Fruit fly (Drosophila melanogaster) whole organism, embryonic: Measurements from ENCODE around the gene shf.
A peak's percentile ranks its signal among the peaks of the same experiment; 100 is the strongest.

Source experiments
- BEAF-32 ChIP-seq: fragments of 200-800 bp; sonication (Bioruptor generic); optimal IDR thresholded peaks from 3 replicates; lab custom pipeline; 2017; ENCODE audit warnings: missing biosample characterization, missing genetic modification characterization, mild to moderate bottlenecking, moderate library complexity, missing genetic modification reagents
- CG10959 ChIP-seq: fragments of 200-800 bp; sonication (Bioruptor generic); IDR thresholded peaks from 2 replicates; pipeline ENCODE4 v1.3.6; 2022; ENCODE audit warnings: missing biosample characterization, missing genetic modification characterization
- CG11695 ChIP-seq: fragments of 200-800 bp; sonication (Bioruptor generic); IDR thresholded peaks from 3 replicates; pipeline ENCODE4 v1.3.6; 2022; ENCODE audit warnings: missing biosample characterization, missing genetic modification characterization
- CG12104 ChIP-seq: fragments of 200-800 bp; sonication (Bioruptor generic); optimal IDR thresholded peaks from 3 replicates; lab custom pipeline; 2016; ENCODE audit warnings: missing biosample characterization, missing genetic modification characterization
- CG12236 ChIP-seq: fragments of 200-800 bp; sonication (Bioruptor generic); optimal IDR thresholded peaks from 2 replicates; lab custom pipeline; 2016; ENCODE audit warnings: missing biosample characterization, missing genetic modification characterization
- CG12659 ChIP-seq: fragments of 200-800 bp; sonication (Bioruptor generic); optimal IDR thresholded peaks from 3 replicates; lab custom pipeline; 2017; ENCODE audit warnings: mild to moderate bottlenecking, missing biosample characterization, missing genetic modification reagents, missing genetic modification characterization
- CG15269 ChIP-seq: fragments of 200-800 bp; sonication (Bioruptor generic); optimal IDR thresholded peaks from 2 replicates; lab custom pipeline; 2018; ENCODE audit warnings: missing biosample characterization, mild to moderate bottlenecking, missing genetic modification characterization, moderate library complexity
- CG1792 ChIP-seq: fragments of 200-800 bp; sonication (Bioruptor generic); optimal IDR thresholded peaks from 2 replicates; lab custom pipeline; 2016; ENCODE audit warnings: missing biosample characterization, missing genetic modification characterization
- CG18476 ChIP-seq: fragments of 200-800 bp; sonication (Bioruptor generic); optimal IDR thresholded peaks from 2 replicates; lab custom pipeline; 2016; ENCODE audit warnings: missing biosample characterization, mild to moderate bottlenecking, missing genetic modification characterization
- CG2202 ChIP-seq: fragments of 200-800 bp; sonication (Bioruptor generic); optimal IDR thresholded peaks from 2 replicates; lab custom pipeline; 2018; ENCODE audit warnings: missing biosample characterization, mild to moderate bottlenecking, missing genetic modification characterization
- CG2889 ChIP-seq: fragments of 200-800 bp; sonication (Bioruptor generic); IDR thresholded peaks from 3 replicates; pipeline ENCODE4 v1.3.6; 2022; ENCODE audit warnings: missing biosample characterization, missing genetic modification characterization
- CG31365 ChIP-seq: fragments of 200-800 bp; sonication (Bioruptor generic); optimal IDR thresholded peaks from 2 replicates; lab custom pipeline; 2018; ENCODE audit warnings: missing biosample characterization, mild to moderate bottlenecking, missing genetic modification characterization
- CG3163 ChIP-seq: fragments of 200-800 bp; sonication (Bioruptor generic); optimal IDR thresholded peaks from 3 replicates; lab custom pipeline; 2016; ENCODE audit warnings: missing biosample characterization, missing genetic modification characterization
- CG33213 ChIP-seq: fragments of 200-800 bp; sonication (Bioruptor generic); optimal IDR thresholded peaks from 3 replicates; lab custom pipeline; 2016; ENCODE audit warnings: missing biosample characterization, missing genetic modification characterization
- CG33557 ChIP-seq: fragments of 200-800 bp; sonication (Bioruptor generic); optimal IDR thresholded peaks from 2 replicates; lab custom pipeline; 2019; ENCODE audit warnings: missing biosample characterization, mild to moderate bottlenecking, missing genetic modification characterization, moderate library complexity
- CG4617 ChIP-seq: fragments of 200-800 bp; sonication (Bioruptor generic); optimal IDR thresholded peaks from 3 replicates; lab custom pipeline; 2016; ENCODE audit warnings: missing biosample characterization, missing genetic modification characterization, borderline replicate concordance
- CG6654 ChIP-seq: fragments of 200-800 bp; sonication (Bioruptor generic); optimal IDR thresholded peaks from 2 replicates; lab custom pipeline; 2017; ENCODE audit warnings: missing biosample characterization, mild to moderate bottlenecking, missing genetic modification characterization
- CG7963 ChIP-seq: fragments of 200-800 bp; sonication (Bioruptor generic); IDR thresholded peaks from 3 replicates; pipeline ENCODE4 v1.3.6; 2022; ENCODE audit warnings: missing biosample characterization, missing genetic modification characterization; ENCODE audit not compliant: partially characterized antibody
- CG8290 ChIP-seq, 3 experiments: fragments of 200-800 bp; sonication (Bioruptor generic); optimal IDR thresholded peaks; 2 replicates each; lab custom pipeline; 2016 to 2019; ENCODE audit warnings: missing biosample characterization in 3 of 3, missing genetic modification characterization in 3 of 3, mild to moderate bottlenecking in 2 of 3, moderate library complexity in 1 of 3
- CG8478 ChIP-seq: fragments of >200 bp; optimal IDR thresholded peaks from 2 replicates; lab custom pipeline; 2018
- CG9215 ChIP-seq: fragments of 200-800 bp; sonication (Bioruptor generic); IDR thresholded peaks from 2 replicates; pipeline ENCODE4 v1.3.6; 2022; ENCODE audit warnings: missing biosample characterization, missing genetic modification characterization
- CG9727 ChIP-seq: fragments of 200-800 bp; sonication (Bioruptor generic); optimal IDR thresholded peaks from 3 replicates; lab custom pipeline; 2017; ENCODE audit warnings: missing biosample characterization, mild to moderate bottlenecking, missing genetic modification characterization
- CG9797 ChIP-seq: fragments of 200-800 bp; sonication (Bioruptor generic); optimal IDR thresholded peaks from 3 replicates; lab custom pipeline; 2018; ENCODE audit warnings: missing biosample characterization, mild to moderate bottlenecking, missing genetic modification characterization
- CkIIα-i1 ChIP-seq: fragments of 200-800 bp; sonication (Bioruptor generic); IDR thresholded peaks from 2 replicates; pipeline ENCODE4 v1.3.6; 2022; ENCODE audit warnings: missing biosample characterization, missing genetic modification characterization
- CoRest ChIP-seq: fragments of 200-800 bp; sonication (Bioruptor generic); optimal IDR thresholded peaks from 3 replicates; lab custom pipeline; 2018; ENCODE audit warnings: missing biosample characterization, mild to moderate bottlenecking, missing genetic modification characterization, moderate library complexity
- Deaf1 ChIP-seq: fragments of 200-800 bp; optimal IDR thresholded peaks from 3 replicates; lab custom pipeline; 2019; ENCODE audit warnings: missing biosample characterization, mild to moderate bottlenecking, missing genetic modification characterization, moderate library complexity
- Dll ChIP-seq: fragments of 200-800 bp; sonication (Bioruptor generic); IDR thresholded peaks from 4 replicates; pipeline ENCODE4 v1.3.6; 2022; ENCODE audit warnings: missing biosample characterization, missing genetic modification characterization; ENCODE audit not compliant: partially characterized antibody
- Dp ChIP-seq: fragments of 200-800 bp; sonication (Bioruptor generic); optimal IDR thresholded peaks from 2 replicates; lab custom pipeline; 2018; ENCODE audit warnings: missing biosample characterization, mild to moderate bottlenecking, missing genetic modification characterization, moderate library complexity
- Hand ChIP-seq: fragments of 200-800 bp; sonication (Bioruptor generic); optimal IDR thresholded peaks from 2 replicates; lab custom pipeline; 2017; ENCODE audit warnings: mild to moderate bottlenecking, missing biosample characterization, missing genetic modification reagents, missing genetic modification characterization
- Hr39 ChIP-seq: fragments of >200 bp; optimal IDR thresholded peaks from 2 replicates; lab custom pipeline; 2017
- MESR4 ChIP-seq: fragments of 200-800 bp; sonication (Bioruptor generic); optimal IDR thresholded peaks from 2 replicates; lab custom pipeline; 2018; ENCODE audit warnings: missing biosample characterization, mild to moderate bottlenecking, missing genetic modification characterization, moderate library complexity
- Med ChIP-seq: fragments of 200-800 bp; sonication (Bioruptor generic); peaks from one replicate; lab custom pipeline; 2016; ENCODE audit warnings: missing biosample characterization, missing genetic modification characterization, mild to moderate bottlenecking, inconsistent platforms, moderate library complexity
- NfI ChIP-seq: fragments of 200-800 bp; sonication (Bioruptor generic); optimal IDR thresholded peaks from 3 replicates; lab custom pipeline; 2018; ENCODE audit warnings: missing biosample characterization, mild to moderate bottlenecking, missing genetic modification characterization, moderate library complexity
- Spps ChIP-seq: fragments of 200-800 bp; sonication (Bioruptor generic); optimal IDR thresholded peaks from 2 replicates; lab custom pipeline; 2018; ENCODE audit warnings: missing biosample characterization, mild to moderate bottlenecking, missing genetic modification characterization
- aop ChIP-seq: fragments of 200-800 bp; sonication (Bioruptor generic); IDR thresholded peaks from 2 replicates; pipeline ENCODE4 v1.3.6; 2022; ENCODE audit warnings: missing biosample characterization, missing genetic modification characterization
- ash1 ChIP-seq: fragments of 200-800 bp; sonication (Bioruptor generic); optimal IDR thresholded peaks from 2 replicates; lab custom pipeline; 2018; ENCODE audit warnings: missing biosample characterization, mild to moderate bottlenecking, missing genetic modification characterization
- dan ChIP-seq: fragments of 200-800 bp; sonication (Bioruptor generic); IDR thresholded peaks from 2 replicates; pipeline ENCODE4 v1.3.6; 2022; ENCODE audit warnings: missing biosample characterization, missing genetic modification characterization
- dimm ChIP-seq: fragments of 200-800 bp; sonication (Bioruptor generic); IDR thresholded peaks from 2 replicates; pipeline ENCODE4 v1.3.6; 2022; ENCODE audit warnings: missing biosample characterization, missing genetic modification characterization
- fd102C ChIP-seq: fragments of 200-800 bp; sonication (Bioruptor generic); optimal IDR thresholded peaks from 2 replicates; lab custom pipeline; 2018; ENCODE audit warnings: missing biosample characterization, mild to moderate bottlenecking, missing genetic modification characterization, moderate library complexity
- ftz-f1 ChIP-seq: fragments of 200-800 bp; sonication (Bioruptor generic); optimal IDR thresholded peaks from 2 replicates; lab custom pipeline; 2016; ENCODE audit warnings: missing biosample characterization, missing genetic modification characterization
- gce ChIP-seq: fragments of 200-800 bp; sonication (Bioruptor generic); IDR thresholded peaks from 3 replicates; pipeline ENCODE4 v1.3.6; 2022; ENCODE audit warnings: missing biosample characterization, missing genetic modification characterization
- gem ChIP-seq: fragments of 200-800 bp; sonication (Bioruptor generic); optimal IDR thresholded peaks from 2 replicates; lab custom pipeline; 2019; ENCODE audit warnings: missing biosample characterization, mild to moderate bottlenecking, missing genetic modification characterization, moderate library complexity
- lilli ChIP-seq: fragments of 200-800 bp; sonication (Bioruptor generic); optimal IDR thresholded peaks from 3 replicates; lab custom pipeline; 2016; ENCODE audit warnings: missing biosample characterization, missing genetic modification characterization
- lmd ChIP-seq: fragments of 200-800 bp; sonication (Bioruptor generic); IDR thresholded peaks from 2 replicates; pipeline ENCODE4 v1.3.6; 2022; ENCODE audit warnings: missing biosample characterization, missing genetic modification characterization
- sd ChIP-seq: fragments of 200-800 bp; sonication (Bioruptor generic); optimal IDR thresholded peaks from 3 replicates; lab custom pipeline; 2018; ENCODE audit warnings: missing biosample characterization, mild to moderate bottlenecking, missing genetic modification characterization, moderate library complexity
- seq ChIP-seq: fragments of 200-800 bp; sonication (Bioruptor generic); IDR thresholded peaks from 2 replicates; pipeline ENCODE4 v1.3.6; 2022; ENCODE audit warnings: missing biosample characterization, missing genetic modification characterization
- shn ChIP-seq: fragments of 200-800 bp; sonication (Bioruptor generic); optimal IDR thresholded peaks from 3 replicates; lab custom pipeline; 2016; ENCODE audit warnings: missing biosample characterization, missing genetic modification characterization
- slp2 ChIP-seq: fragments of 200-800 bp; sonication (Bioruptor generic); optimal IDR thresholded peaks from 2 replicates; lab custom pipeline; 2016; ENCODE audit warnings: missing biosample characterization, missing genetic modification characterization

Gene shf

dm6 chrX:6759184-6759965, 20.1 kb downstream of the shf start (continued):
- no peak for TF ChIP-seq Hand
- peak; percentile 88 for TF ChIP-seq Dll (GFP tag; lab: Robert Waterston, UW)

dm6 chrX:6756175-6756718, 23.2 kb downstream of the shf start, which contains the start of gene sov:
Gene sov, plus strand, starts transcription at chrX:6756322.
- TF ChIP-seq CG2889 (GFP tag; lab: Robert Waterston, UW) (no peak), CoRest (tag; lab: Kevin White, UChicago) (no peak), CG12236 (GFP tag; lab: Kevin White, UChicago) (no peak), gce (GFP tag; lab: Robert Waterston, UW) (no peak), BEAF-32 (GFP tag; lab: Kevin White, UChicago) (peak; percentile 88), ash1 (no peak), dan (GFP tag; lab: Robert Waterston, UW) (no peak), CG9215 (GFP tag; lab: Robert Waterston, UW) (no peak), CG33213 (GFP tag; lab: Kevin White, UChicago) (peak; percentile 85), ftz-f1 (GFP tag; lab: Kevin White, UChicago) (peak; percentile 85), CG3163 (GFP tag; lab: Kevin White, UChicago) (no peak), CG2202 (tag; lab: Kevin White, UChicago) (no peak), CG7963 (GFP tag; lab: Robert Waterston, UW) (peak; percentile 70), CG4617 (GFP tag; lab: Kevin White, UChicago) (no peak), CG11695 (GFP tag; lab: Robert Waterston, UW) (no peak), Spps (tag; lab: Kevin White, UChicago) (no peak), CG15269 (tag; lab: Kevin White, UChicago) (no peak), CG33557 (GFP tag; lab: Kevin White, UChicago) (no peak), CkIIα-i1 (no peak), Deaf1 (tag; lab: Kevin White, UChicago) (peak; percentile 86), lilli (GFP tag; lab: Kevin White, UChicago) (peak; percentile 4), Med (GFP tag; lab: Kevin White, UChicago) (peak; percentile 62), CG18476 (GFP tag; lab: Kevin White, UChicago) (no peak), CG10959 (no peak), CG31365 (no peak), sd (peak; percentile 48), Hr39 (lab: Kevin White, UChicago) (no peak), NfI (GFP tag; lab: Kevin White, UChicago) (no peak), CG8290 (GFP tag; optimal IDR thresholded peaks at IDR 0.05; lab: Kevin White, UChicago) (peak; percentile 68), CG8290 (tag; optimal IDR thresholded peaks at IDR 0.05; lab: Kevin White, UChicago) (peak; percentile 39 to 58), CG9797 (GFP tag; lab: Kevin White, UChicago) (peak; percentile 60), lmd (GFP tag; lab: Robert Waterston, UW) (no peak), CG12104 (GFP tag; lab: Kevin White, UChicago) (no peak), slp2 (GFP tag; lab: Kevin White, UChicago) (no peak), shn (no peak), CG1792 (no peak), Dp (peak; percentile 15), fd102C (no peak), CG8478 (lab: Kevin White, UChicago) (no peak), gem (tag; lab: Kevin White, UChicago) (no peak), CG9727 (GFP tag; lab: Kevin White, UChicago) (peak; percentile 7), CG6654 (GFP tag; lab: Kevin White, UChicago) (no peak), seq (GFP tag; lab: Robert Waterston, UW) (no peak), MESR4 (GFP tag; lab: Kevin White, UChicago) (peak; percentile 45), dimm (no peak), CG12659 (GFP tag; lab: Kevin White, UChicago) (peak; percentile 53), aop (GFP tag; lab: Robert Waterston, UW) (no peak)
